Worm (Caenorhabditis elegans) whole organism, mixed stage, embryonic: ENCODE results near the gene ugt-64.

Experiments
- ceh-43 ChIP-seq: fragments of 200-800 bp; sonication (Bioruptor generic); optimal IDR thresholded peaks from 2 replicates; lab custom pipeline; 2018; ENCODE audit warnings: mild to moderate bottlenecking, missing genetic modification characterization, moderate library complexity, missing compliant biosample characterization
- lin-13 ChIP-seq: fragments of 150-350 bp; optimal IDR thresholded peaks from 2 replicates; lab custom pipeline; 2014; ENCODE audit warnings: missing biosample characterization, missing genetic modification characterization
- ztf-11 ChIP-seq: fragments of 150-350 bp; optimal IDR thresholded peaks from 2 replicates; lab custom pipeline; 2014; ENCODE audit warnings: missing biosample characterization, missing genetic modification characterization

DNA sequence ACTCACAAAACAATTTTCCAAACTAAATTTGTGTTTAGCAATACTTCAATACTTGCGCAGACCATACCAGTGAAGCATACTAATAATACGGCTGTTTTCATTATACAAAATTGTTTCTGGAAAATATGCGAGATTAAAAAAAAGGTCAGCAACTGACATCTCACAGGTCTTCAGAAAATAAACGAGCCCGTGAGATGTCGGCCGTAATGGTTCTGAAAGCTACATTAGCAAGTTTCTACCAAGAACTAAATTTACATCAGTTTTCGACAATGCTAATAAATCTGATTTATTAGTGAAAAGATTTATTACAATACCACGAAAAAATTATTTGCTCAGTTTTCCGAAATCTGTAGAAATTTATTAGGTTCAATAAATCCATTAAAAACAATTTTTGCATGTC, 28.7 kb downstream of the ugt-64 start, which contains the start of gene srbc-31:
- TF ChIP-seq ceh-43 (GFP tag; lab: Kevin White, UChicago) (no peak), lin-13 (no peak), ztf-11 (tag; lab: Kevin White, UChicago) (no peak)
